Fruit fly (Drosophila melanogaster): Measurements from ENCODE around the gene CG10132.

DNA sequence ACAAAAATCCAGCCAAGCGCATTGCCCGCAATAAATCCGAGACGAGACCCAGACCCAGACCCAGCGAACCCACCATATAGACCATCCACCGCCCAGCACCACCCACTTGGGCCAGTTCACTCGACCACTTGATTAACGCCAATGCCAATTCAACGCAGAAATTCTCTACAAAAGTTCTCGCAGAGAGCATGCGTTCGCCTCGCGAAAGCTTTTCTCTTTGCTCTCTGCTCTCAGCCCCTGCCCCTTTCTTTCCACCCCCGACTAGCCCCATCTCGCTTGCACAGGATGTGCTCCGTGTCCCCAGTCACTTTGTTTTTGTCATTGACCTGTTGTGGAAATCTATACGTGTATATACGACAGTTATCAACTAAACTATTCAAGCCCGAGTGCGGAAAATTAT is 987 bp downstream of the CG10132 start:
- TF ChIP-seq CG15710 (tag; optimal IDR thresholded peaks at IDR 0.05), result no peak
- TF ChIP-seq CG34367 (tag; optimal IDR thresholded peaks at IDR 0.05), result no peak
- TF ChIP-seq Snoo (tag; optimal IDR thresholded peaks at IDR 0.05), result no peak
- no peak for TF ChIP-seq fd96Ca (GFP tag; IDR thresholded peaks at IDR 0.05)
- no peak for TF ChIP-seq CG14655 (GFP tag; optimal IDR thresholded peaks at IDR 0.05)
- no peak for TF ChIP-seq Pif1A (GFP tag; optimal IDR thresholded peaks at IDR 0.05)
- no peak for TF ChIP-seq rn (GFP tag; IDR thresholded peaks at IDR 0.05)
- no peak for TF ChIP-seq CG17806 (tag; optimal IDR thresholded peaks at IDR 0.05)
- TF ChIP-seq CG32121 (GFP tag; IDR thresholded peaks at IDR 0.05), result no peak
- no peak for TF ChIP-seq CG4496 (GFP tag; IDR thresholded peaks at IDR 0.05)
- TF ChIP-seq EcR (GFP tag; optimal IDR thresholded peaks at IDR 0.05), result no peak
- no peak for TF ChIP-seq gl (tag; optimal IDR thresholded peaks at IDR 0.05)
- TF ChIP-seq Pif1B (GFP tag; optimal IDR thresholded peaks at IDR 0.05), result no peak
